Fruit fly (Drosophila melanogaster): ENCODE results near the gene NdufA3.

dm6 chrX:9200234-9200633 lies 40.4 kb upstream of the NdufA3 start:
- TF ChIP-seq Dll (optimal IDR thresholded peaks at IDR 0.05) (no peak), pan (optimal IDR thresholded peaks at IDR 0.05) (no peak)

Measured in whole organism.